Fruit fly (Drosophila melanogaster) S2 (cell line): ENCODE results near the gene dpr3.

Experiments used
- CG8478 ChIP-seq: fragments of >200 bp; optimal IDR thresholded peaks from 2 replicates; lab custom pipeline; 2018
- CTCF ChIP-seq, 2 experiments: fragments of >200 bp; optimal IDR thresholded peaks; 2 replicates each; lab custom pipeline; 2018

- TF ChIP-seq CG8478 (lab: Kevin White, UChicago): no peak
- no peak for TF ChIP-seq CTCF (optimal IDR thresholded peaks at IDR 0.05; lab: Kevin White, UChicago)
Observed at dm6 chr2L:2038253-2038955, 71.3 kb downstream of the dpr3 start.
